Worm (Caenorhabditis elegans): ENCODE measurements around the gene selt-1.2.

selt-1.2 gene

ce11 chrV:10729456-10729904 is 17.7 kb downstream of the selt-1.2 start (continued):
- TF ChIP-seq spr-3 (GFP tag; optimal IDR thresholded peaks at IDR 0.05) (no peak), gei-8 (GFP tag; optimal IDR thresholded peaks at IDR 0.05) (peak; percentile 23), nhr-25 (tag; optimal IDR thresholded peaks at IDR 0.05; ENCODE audit: borderline replicate concordance, insufficient read depth) (no peak), mdt-29 (GFP tag; IDR thresholded peaks at IDR 0.05) (no peak), ztf-7 (tag; optimal IDR thresholded peaks at IDR 0.05) (no peak), nhr-41 (GFP tag; IDR thresholded peaks at IDR 0.05) (no peak), egl-27 (tag; optimal IDR thresholded peaks at IDR 0.05) (no peak), F44E2.7 (GFP tag; IDR thresholded peaks at IDR 0.05) (no peak), spr-1 (tag; optimal IDR thresholded peaks at IDR 0.05) (no peak), lin-13 (GFP tag; optimal IDR thresholded peaks at IDR 0.05) (peak; percentile 27), zip-2 (tag; optimal IDR thresholded peaks at IDR 0.05) (no peak), ceh-20 (GFP tag; IDR thresholded peaks at IDR 0.05) (peak; percentile 30; the same call in 1 of the 2 replicates), dve-1 (tag; optimal IDR thresholded peaks at IDR 0.05; ENCODE audit: insufficient read depth) (peak; percentile 43), lin-15B (tag; optimal IDR thresholded peaks at IDR 0.05) (no peak), hmg-1.1 (GFP tag; IDR thresholded peaks at IDR 0.05) (0 out of 2 replicates have a peak, but pooled peaks have one; percentile 21), lim-7 (GFP tag; IDR thresholded peaks at IDR 0.05) (no peak), egl-43 (GFP tag; IDR thresholded peaks at IDR 0.05) (no peak), ZK337.2 (GFP tag; IDR thresholded peaks at IDR 0.05) (no peak), rbr-2 (tag; optimal IDR thresholded peaks at IDR 0.05) (no peak), ctbp-1 (GFP tag; IDR thresholded peaks at IDR 0.05) (no peak), lin-29 (GFP tag; IDR thresholded peaks at IDR 0.05) (no peak), daf-8 (GFP tag; IDR thresholded peaks at IDR 0.05) (no peak), lir-3 (tag; optimal IDR thresholded peaks at IDR 0.05) (no peak), zip-11 (GFP tag; IDR thresholded peaks at IDR 0.05) (no peak), pqm-1 (tag; optimal IDR thresholded peaks at IDR 0.05) (peak; percentile 84), nhr-6 (tag; optimal IDR thresholded peaks at IDR 0.05) (no peak), nhr-77 (tag; optimal IDR thresholded peaks at IDR 0.05) (peak; percentile 14), cey-2 (tag; optimal IDR thresholded peaks at IDR 0.05; ENCODE audit: borderline replicate concordance, insufficient read depth) (peak; percentile 46), unc-130 (GFP tag; optimal IDR thresholded peaks at IDR 0.05) (no peak), ztf-11 (tag; optimal IDR thresholded peaks at IDR 0.05) (no peak), aly-2 (tag; optimal IDR thresholded peaks at IDR 0.05) (no peak), F10B5.3 (tag; optimal IDR thresholded peaks at IDR 0.05) (no peak), dmd-6 (GFP tag; IDR thresholded peaks at IDR 0.05) (peak; percentile 87), ceh-44 (GFP tag; IDR thresholded peaks at IDR 0.05) (no peak), T20F7.1 (GFP tag; optimal IDR thresholded peaks at IDR 0.05) (peak; percentile 2), mdl-1 (tag; optimal IDR thresholded peaks at IDR 0.05) (peak; percentile 59 to 75), nhr-28 (tag; optimal IDR thresholded peaks at IDR 0.05) (peak; percentile 99), tag-97 (GFP tag; IDR thresholded peaks at IDR 0.05) (no peak), nhr-48 (tag; optimal IDR thresholded peaks at IDR 0.05) (peak; percentile 91), snpc-4 (tag; optimal IDR thresholded peaks at IDR 0.05) (no peak), lin-38 (GFP tag; IDR thresholded peaks at IDR 0.05) (no peak), php-3 (GFP tag; IDR thresholded peaks at IDR 0.05) (0 out of 2 replicates have a peak, but pooled peaks have one; percentile 6), pha-4 (GFP tag; IDR thresholded peaks at IDR 0.05) (0 out of 2 replicates have a peak, but pooled peaks have one; percentile 11), pha-4 (tag; optimal IDR thresholded peaks at IDR 0.05) (no peak), Y75B8A.6 (GFP tag; IDR thresholded peaks at IDR 0.05) (no peak), zfp-2 (tag; optimal IDR thresholded peaks at IDR 0.05) (no peak), nhr-237 (tag; optimal IDR thresholded peaks at IDR 0.05) (no peak), ceh-32 (tag; optimal IDR thresholded peaks at IDR 0.05; ENCODE audit: poor library complexity) (no peak), ces-1 (GFP tag; optimal IDR thresholded peaks at IDR 0.05) (no peak), lin-1 (GFP tag; IDR thresholded peaks at IDR 0.05) (0 out of 2 replicates have a peak, but pooled peaks have one; percentile 40), ZK546.5 (tag; optimal IDR thresholded peaks at IDR 0.05) (no peak), attf-4 (tag; optimal IDR thresholded peaks at IDR 0.05) (no peak)

Measured in whole organism, L4 larva.